Fruit fly (Drosophila melanogaster) whole organism, embryonic: ENCODE data around the gene Mst89B.

Source experiments
- Bteb2 ChIP-seq: fragments of 200-800 bp; sonication (Bioruptor generic); optimal IDR thresholded peaks from 2 replicates; lab custom pipeline; 2016; ENCODE audit warnings: missing biosample characterization, missing genetic modification characterization
- CG10209 ChIP-seq: fragments of 200-800 bp; sonication (Bioruptor generic); optimal IDR thresholded peaks from 3 replicates; lab custom pipeline; 2017; ENCODE audit warnings: missing biosample characterization, mild to moderate bottlenecking, missing genetic modification characterization, missing genetic modification reagents
- CG10959 ChIP-seq: fragments of 200-800 bp; sonication (Bioruptor generic); IDR thresholded peaks from 2 replicates; pipeline ENCODE4 v1.3.6; 2022; ENCODE audit warnings: missing biosample characterization, missing genetic modification characterization
- CG11093 ChIP-seq: fragments of 200-800 bp; sonication (Bioruptor generic); IDR thresholded peaks from 3 replicates; pipeline ENCODE4 v1.3.6; 2022; ENCODE audit warnings: missing biosample characterization, missing genetic modification characterization
- CG11696 ChIP-seq: fragments of 200-800 bp; sonication (Bioruptor generic); IDR thresholded peaks from 2 replicates; pipeline ENCODE4 v1.3.6; 2022; ENCODE audit warnings: missing biosample characterization, missing genetic modification characterization
- CG14667 ChIP-seq: fragments of 200-800 bp; sonication (Bioruptor generic); IDR thresholded peaks from 2 replicates; pipeline ENCODE4 v1.3.6; 2022; ENCODE audit warnings: missing biosample characterization, missing genetic modification characterization
- CG15514 ChIP-seq: fragments of 200-800 bp; sonication (Bioruptor generic); optimal IDR thresholded peaks from 3 replicates; lab custom pipeline; 2017; ENCODE audit warnings: missing biosample characterization, missing genetic modification characterization, mild to moderate bottlenecking, moderate library complexity, missing genetic modification reagents
- CG17328 ChIP-seq: fragments of 200-800 bp; sonication (Bioruptor generic); IDR thresholded peaks from 2 replicates; pipeline ENCODE4 v1.3.6; 2022; ENCODE audit warnings: missing biosample characterization, missing genetic modification characterization
- CG2875 ChIP-seq: fragments of 200-800 bp; sonication (Bioruptor generic); optimal IDR thresholded peaks from 2 replicates; lab custom pipeline; 2017; ENCODE audit warnings: missing biosample characterization, mild to moderate bottlenecking, missing genetic modification characterization, missing genetic modification reagents
- CG31388 ChIP-seq: fragments of 200-800 bp; sonication (Bioruptor generic); optimal IDR thresholded peaks from 2 replicates; lab custom pipeline; 2016; ENCODE audit warnings: missing biosample characterization, missing genetic modification characterization
- CG33213 ChIP-seq: fragments of 200-800 bp; sonication (Bioruptor generic); optimal IDR thresholded peaks from 3 replicates; lab custom pipeline; 2016; ENCODE audit warnings: missing biosample characterization, missing genetic modification characterization
- CG4360 ChIP-seq: fragments of 200-800 bp; sonication (Bioruptor generic); IDR thresholded peaks from 2 replicates; pipeline ENCODE4 v1.3.6; 2022; ENCODE audit warnings: missing biosample characterization, missing genetic modification characterization
- CG4617 ChIP-seq: fragments of 200-800 bp; sonication (Bioruptor generic); optimal IDR thresholded peaks from 3 replicates; lab custom pipeline; 2016; ENCODE audit warnings: missing biosample characterization, missing genetic modification characterization, borderline replicate concordance
- CG5245 ChIP-seq: fragments of 200-800 bp; sonication (Bioruptor generic); optimal IDR thresholded peaks from 3 replicates; lab custom pipeline; 2016; ENCODE audit warnings: missing biosample characterization, missing genetic modification characterization
- CG6272 ChIP-seq: fragments of 200-800 bp; sonication (Bioruptor generic); IDR thresholded peaks from 2 replicates; pipeline ENCODE4 v1.3.6; 2022; ENCODE audit warnings: missing biosample characterization, missing genetic modification characterization
- CG8281 ChIP-seq: fragments of 200-800 bp; sonication (Bioruptor generic); optimal IDR thresholded peaks from 2 replicates; lab custom pipeline; 2018; ENCODE audit warnings: missing biosample characterization, mild to moderate bottlenecking, missing genetic modification characterization, moderate library complexity
- CG8765 ChIP-seq: fragments of 200-800 bp; sonication (Bioruptor generic); IDR thresholded peaks from 2 replicates; pipeline ENCODE4 v1.3.6; 2022; ENCODE audit warnings: missing biosample characterization, missing genetic modification characterization
- CG9215 ChIP-seq: fragments of 200-800 bp; sonication (Bioruptor generic); IDR thresholded peaks from 2 replicates; pipeline ENCODE4 v1.3.6; 2022; ENCODE audit warnings: missing biosample characterization, missing genetic modification characterization
- CG9609 ChIP-seq: fragments of 200-800 bp; sonication (Bioruptor generic); optimal IDR thresholded peaks from 3 replicates; lab custom pipeline; 2016; ENCODE audit warnings: missing biosample characterization, missing genetic modification characterization
- CG9817 ChIP-seq: fragments of 200-800 bp; sonication (Bioruptor generic); optimal IDR thresholded peaks from 2 replicates; lab custom pipeline; 2018; ENCODE audit warnings: missing biosample characterization, mild to moderate bottlenecking, missing genetic modification characterization, moderate library complexity
- Dfd ChIP-seq, 2 experiments: fragments of >200 bp; optimal IDR thresholded peaks; 2 replicates each; lab custom pipeline; 2017; ENCODE audit warnings: missing biosample characterization in 2 of 2, missing genetic modification characterization in 2 of 2
- Dip3 ChIP-seq: fragments of 200-800 bp; sonication (Bioruptor generic); optimal IDR thresholded peaks from 3 replicates; lab custom pipeline; 2016; ENCODE audit warnings: missing biosample characterization, missing genetic modification characterization
- Eip74EF ChIP-seq, 2 experiments: fragments of 200-800 bp in 1 of 2; fragments of >200 bp in 1 of 2; sonication (Bioruptor generic) in 1 of 2; optimal IDR thresholded peaks; 2 replicates each; lab custom pipeline; 2017 to 2019; ENCODE audit warnings: missing biosample characterization in 2 of 2, missing genetic modification characterization in 2 of 2, mild to moderate bottlenecking in 1 of 2, moderate library complexity in 1 of 2
- Fer3 ChIP-seq: fragments of 200-800 bp; sonication (Bioruptor generic); optimal IDR thresholded peaks from 2 replicates; lab custom pipeline; 2018; ENCODE audit warnings: missing biosample characterization, mild to moderate bottlenecking, missing genetic modification characterization, moderate library complexity
- HHEX ChIP-seq: fragments of 200-800 bp; sonication (Bioruptor generic); optimal IDR thresholded peaks from 3 replicates; lab custom pipeline; 2017; ENCODE audit warnings: missing biosample characterization, mild to moderate bottlenecking, missing genetic modification characterization, missing genetic modification reagents
- Rfx ChIP-seq: fragments of 200-800 bp; sonication (Bioruptor generic); IDR thresholded peaks from 2 replicates; pipeline ENCODE4 v1.3.6; 2022; ENCODE audit warnings: missing biosample characterization, missing genetic modification characterization
- Ssrp ChIP-seq: fragments of 200-800 bp; sonication (Bioruptor generic); optimal IDR thresholded peaks from 2 replicates; lab custom pipeline; 2018; ENCODE audit warnings: missing biosample characterization, mild to moderate bottlenecking, missing genetic modification characterization, moderate library complexity
- Stat92E ChIP-seq, 3 experiments: fragments of >200 bp in 2 of 3; fragments of 200-800 bp in 1 of 3; sonication (Bioruptor generic) in 1 of 3; optimal IDR thresholded peaks; 2 replicates each; lab custom pipeline; 2017 to 2019; ENCODE audit warnings: missing biosample characterization in 3 of 3, missing genetic modification characterization in 3 of 3, mild to moderate bottlenecking in 1 of 3, moderate library complexity in 1 of 3
- Tbp ChIP-seq: fragments of >200 bp; optimal IDR thresholded peaks from 2 replicates; lab custom pipeline; 2018; ENCODE audit warnings: missing biosample characterization, missing genetic modification characterization
- Xrp1 ChIP-seq: fragments of 200-800 bp; sonication (Bioruptor generic); IDR thresholded peaks from 2 replicates; pipeline ENCODE4 v1.3.6; 2022; ENCODE audit warnings: missing biosample characterization, missing genetic modification characterization
- bab2 ChIP-seq: fragments of 200-800 bp; sonication (Bioruptor generic); optimal IDR thresholded peaks from 2 replicates; lab custom pipeline; 2016; ENCODE audit warnings: missing biosample characterization, missing genetic modification characterization
- bigmax ChIP-seq: fragments of 200-800 bp; sonication (Bioruptor generic); optimal IDR thresholded peaks from 2 replicates; lab custom pipeline; 2018; ENCODE audit warnings: missing biosample characterization, mild to moderate bottlenecking, missing genetic modification characterization
- chif ChIP-seq, 2 experiments: fragments of 200-800 bp; sonication (Bioruptor generic); optimal IDR thresholded peaks; 3 replicates each; lab custom pipeline; 2016; ENCODE audit warnings: missing biosample characterization in 2 of 2, missing genetic modification characterization in 2 of 2
- crp ChIP-seq, 2 experiments: fragments of 200-800 bp; sonication (Bioruptor generic); optimal IDR thresholded peaks; 2 replicates in 1 of 2; 3 replicates in 1 of 2; lab custom pipeline; 2017; ENCODE audit warnings: missing biosample characterization in 2 of 2, missing genetic modification characterization in 2 of 2, mild to moderate bottlenecking in 1 of 2, moderate library complexity in 1 of 2
- danr ChIP-seq: fragments of 200-800 bp; sonication (Bioruptor generic); IDR thresholded peaks from 2 replicates; pipeline ENCODE4 v1.3.6; 2022; ENCODE audit warnings: missing biosample characterization, missing genetic modification characterization
- disco-r ChIP-seq: fragments of 200-800 bp; sonication (Bioruptor generic); optimal IDR thresholded peaks from 2 replicates; lab custom pipeline; 2016; ENCODE audit warnings: missing biosample characterization, missing genetic modification characterization
- dm ChIP-seq: fragments of 200-800 bp; sonication (Bioruptor generic); optimal IDR thresholded peaks from 3 replicates; lab custom pipeline; 2016; ENCODE audit warnings: missing biosample characterization, missing genetic modification characterization
- en ChIP-seq: fragments of 200-800 bp; sonication (Bioruptor generic); optimal IDR thresholded peaks from 2 replicates; lab custom pipeline; 2016; ENCODE audit warnings: missing biosample characterization, missing genetic modification characterization
- lab ChIP-seq: fragments of 200-800 bp; sonication (Bioruptor generic); optimal IDR thresholded peaks from 3 replicates; lab custom pipeline; 2017; ENCODE audit warnings: missing biosample characterization, missing genetic modification characterization, mild to moderate bottlenecking, moderate library complexity, missing genetic modification reagents
- ro ChIP-seq: fragments of 200-800 bp; sonication (Bioruptor generic); IDR thresholded peaks from 2 replicates; pipeline ENCODE4 v1.3.6; 2022; ENCODE audit warnings: missing biosample characterization, missing genetic modification characterization
- run ChIP-seq: fragments of 200-800 bp; sonication (Bioruptor generic); optimal IDR thresholded peaks from 3 replicates; lab custom pipeline; 2018; ENCODE audit warnings: missing biosample characterization, mild to moderate bottlenecking, missing genetic modification characterization
- sd ChIP-seq: fragments of 200-800 bp; sonication (Bioruptor generic); optimal IDR thresholded peaks from 3 replicates; lab custom pipeline; 2018; ENCODE audit warnings: missing biosample characterization, mild to moderate bottlenecking, missing genetic modification characterization, moderate library complexity
- seq ChIP-seq: fragments of 200-800 bp; sonication (Bioruptor generic); IDR thresholded peaks from 2 replicates; pipeline ENCODE4 v1.3.6; 2022; ENCODE audit warnings: missing biosample characterization, missing genetic modification characterization
- sob ChIP-seq: fragments of 200-800 bp; sonication (Bioruptor generic); IDR thresholded peaks from 2 replicates; pipeline ENCODE4 v1.3.6; 2022; ENCODE audit warnings: missing biosample characterization, missing genetic modification characterization
- ssp ChIP-seq: fragments of 200-800 bp; sonication (Bioruptor generic); IDR thresholded peaks from 2 replicates; pipeline ENCODE4 v1.3.6; 2022; ENCODE audit warnings: missing biosample characterization, missing genetic modification characterization
- sug ChIP-seq: fragments of 200-800 bp; optimal IDR thresholded peaks from 2 replicates; lab custom pipeline; 2019; ENCODE audit warnings: missing biosample characterization, mild to moderate bottlenecking, missing genetic modification characterization, moderate library complexity
- tll ChIP-seq, 2 experiments: fragments of 200-800 bp in 1 of 2; fragments of >200 bp in 1 of 2; sonication (Bioruptor generic) in 1 of 2; optimal IDR thresholded peaks; 2 replicates each; lab custom pipeline; 2017 to 2019; ENCODE audit warnings: missing biosample characterization in 2 of 2, missing genetic modification characterization in 2 of 2, mild to moderate bottlenecking in 1 of 2, moderate library complexity in 1 of 2
- vnd ChIP-seq: fragments of 200-800 bp; sonication (Bioruptor generic); IDR thresholded peaks from 3 replicates; pipeline ENCODE4 v1.3.6; 2022; ENCODE audit warnings: missing biosample characterization, missing genetic modification characterization; ENCODE audit not compliant: partially characterized antibody
- zfh2 ChIP-seq: fragments of 200-800 bp; sonication (Bioruptor generic); optimal IDR thresholded peaks from 2 replicates; lab custom pipeline; 2016; ENCODE audit warnings: missing biosample characterization, missing genetic modification characterization

Gene Mst89B

dm6 chr3R:16309302-16310080 lies 42.7 kb downstream of the Mst89B start (continued):
- TF ChIP-seq Eip74EF (GFP tag; optimal IDR thresholded peaks at IDR 0.05; lab: Kevin White, UChicago) (no peak), Dfd (GFP tag; optimal IDR thresholded peaks at IDR 0.05; lab: Kevin White, UChicago) (no peak), CG31388 (GFP tag; lab: Kevin White, UChicago) (no peak), zfh2 (peak; percentile 10), CG14667 (GFP tag; lab: Robert Waterston, UW) (no peak), CG9215 (GFP tag; lab: Robert Waterston, UW) (no peak), Stat92E (GFP tag; optimal IDR thresholded peaks at IDR 0.05; lab: Kevin White, UChicago) (no peak), dm (GFP tag; lab: Kevin White, UChicago) (no peak), Bteb2 (GFP tag; lab: Kevin White, UChicago) (no peak), CG17328 (peak; percentile 51; the same call in 1 of the 2 replicates), CG6272 (GFP tag; lab: Robert Waterston, UW) (no peak), Xrp1 (GFP tag; lab: Robert Waterston, UW) (no peak), chif (GFP tag; optimal IDR thresholded peaks at IDR 0.05; lab: Kevin White, UChicago) (peak in 1 of 2 experiments; percentile 11), HHEX (GFP tag; lab: Kevin White, UChicago) (no peak), CG8281 (tag; lab: Kevin White, UChicago) (no peak), tll (GFP tag; optimal IDR thresholded peaks at IDR 0.05; lab: Kevin White, UChicago) (no peak), vnd (GFP tag; lab: Robert Waterston, UW) (no peak), seq (GFP tag; lab: Robert Waterston, UW) (no peak), CG15514 (GFP tag; lab: Kevin White, UChicago) (peak; percentile 27), Fer3 (peak; percentile 29), CG11696 (GFP tag; lab: Robert Waterston, UW) (0 out of 2 replicates have a peak, but pooled peaks have one; percentile 31), sug (tag; lab: Kevin White, UChicago) (no peak), CG9609 (no peak), sob (peak; percentile 45; the same call in 1 of the 2 replicates), lab (GFP tag; lab: Kevin White, UChicago) (peak; percentile 53), CG11093 (GFP tag; lab: Robert Waterston, UW) (no peak), Ssrp (tag; lab: Kevin White, UChicago) (peak; percentile 16), crp (GFP tag; optimal IDR thresholded peaks at IDR 0.05; lab: Kevin White, UChicago) (no peak), disco-r (GFP tag; lab: Kevin White, UChicago) (no peak), Dip3 (no peak), CG10209 (no peak), ro (GFP tag; lab: Robert Waterston, UW) (no peak), CG8765 (GFP tag; lab: Robert Waterston, UW) (no peak), bab2 (GFP tag; lab: Kevin White, UChicago) (peak; percentile 12), CG4617 (GFP tag; lab: Kevin White, UChicago) (no peak), ssp (no peak), CG10959 (no peak), Tbp (no peak), CG5245 (no peak), CG4360 (no peak), run (tag; lab: Kevin White, UChicago) (no peak), en (no peak), CG33213 (GFP tag; lab: Kevin White, UChicago) (no peak), danr (GFP tag; lab: Robert Waterston, UW) (no peak), sd (tag; lab: Kevin White, UChicago) (no peak), Rfx (GFP tag; lab: Robert Waterston, UW) (peak; percentile 65), bigmax (GFP tag; lab: Kevin White, UChicago) (no peak), CG2875 (GFP tag; lab: Kevin White, UChicago) (no peak), CG9817 (tag; lab: Kevin White, UChicago) (no peak)
